Fruit fly (Drosophila melanogaster) whole organism, embryonic: ENCODE measurements around the gene PRL-1.
A peak's percentile ranks its signal among the peaks of the same experiment; 100 is the strongest.

ENCODE experiments used
- Ada2b ChIP-seq: fragments of 200-800 bp; sonication (Bioruptor generic); IDR thresholded peaks from 2 replicates; pipeline ENCODE4 v1.3.6; 2022; ENCODE audit warnings: missing biosample characterization, missing genetic modification characterization
- B-H2 ChIP-seq: fragments of 200-800 bp; sonication (Bioruptor generic); optimal IDR thresholded peaks from 2 replicates; lab custom pipeline; 2018; ENCODE audit warnings: missing biosample characterization, mild to moderate bottlenecking, missing genetic modification characterization
- CG11093 ChIP-seq: fragments of 200-800 bp; sonication (Bioruptor generic); IDR thresholded peaks from 3 replicates; pipeline ENCODE4 v1.3.6; 2022; ENCODE audit warnings: missing biosample characterization, missing genetic modification characterization
- CG12391 ChIP-seq: fragments of 200-800 bp; sonication (Bioruptor generic); optimal IDR thresholded peaks from 3 replicates; lab custom pipeline; 2018; ENCODE audit warnings: missing biosample characterization, mild to moderate bottlenecking, missing genetic modification characterization, moderate library complexity
- CG12744 ChIP-seq: fragments of 200-800 bp; sonication (Bioruptor generic); optimal IDR thresholded peaks from 2 replicates; lab custom pipeline; 2016; ENCODE audit warnings: missing biosample characterization, missing genetic modification characterization
- CG13123 ChIP-seq: fragments of 200-800 bp; sonication (Bioruptor generic); optimal IDR thresholded peaks from 2 replicates; lab custom pipeline; 2016; ENCODE audit warnings: missing biosample characterization, missing genetic modification characterization
- CG14710 ChIP-seq: fragments of 200-800 bp; sonication (Bioruptor generic); optimal IDR thresholded peaks from 3 replicates; lab custom pipeline; 2019; ENCODE audit warnings: missing biosample characterization, mild to moderate bottlenecking, missing genetic modification characterization, moderate library complexity
- CG17328 ChIP-seq: fragments of 200-800 bp; sonication (Bioruptor generic); IDR thresholded peaks from 2 replicates; pipeline ENCODE4 v1.3.6; 2022; ENCODE audit warnings: missing biosample characterization, missing genetic modification characterization
- CG17829 ChIP-seq: fragments of 200-800 bp; optimal IDR thresholded peaks from 2 replicates; lab custom pipeline; 2019; ENCODE audit warnings: missing biosample characterization, mild to moderate bottlenecking, missing genetic modification characterization, moderate library complexity
- CG1792 ChIP-seq: fragments of 200-800 bp; sonication (Bioruptor generic); optimal IDR thresholded peaks from 2 replicates; lab custom pipeline; 2016; ENCODE audit warnings: missing biosample characterization, missing genetic modification characterization
- CG18262 ChIP-seq: fragments of 200-800 bp; optimal IDR thresholded peaks from 3 replicates; lab custom pipeline; 2019; ENCODE audit warnings: missing biosample characterization, mild to moderate bottlenecking, missing genetic modification characterization, moderate library complexity
- CG18619 ChIP-seq: fragments of 200-800 bp; sonication (Bioruptor generic); optimal IDR thresholded peaks from 3 replicates; lab custom pipeline; 2017; ENCODE audit warnings: missing biosample characterization, mild to moderate bottlenecking, missing genetic modification characterization
- CG31388 ChIP-seq: fragments of 200-800 bp; sonication (Bioruptor generic); optimal IDR thresholded peaks from 2 replicates; lab custom pipeline; 2016; ENCODE audit warnings: missing biosample characterization, missing genetic modification characterization
- CG34422 ChIP-seq: fragments of 200-800 bp; sonication (Bioruptor generic); IDR thresholded peaks from 3 replicates; pipeline ENCODE4 v1.3.6; 2022; ENCODE audit warnings: missing biosample characterization, missing genetic modification characterization
- CG3995 ChIP-seq: fragments of 200-800 bp; sonication (Bioruptor generic); optimal IDR thresholded peaks from 3 replicates; lab custom pipeline; 2016; ENCODE audit warnings: missing biosample characterization, missing genetic modification characterization
- CG4360 ChIP-seq: fragments of 200-800 bp; sonication (Bioruptor generic); IDR thresholded peaks from 2 replicates; pipeline ENCODE4 v1.3.6; 2022; ENCODE audit warnings: missing biosample characterization, missing genetic modification characterization
- CG4424 ChIP-seq: fragments of 200-800 bp; sonication (Bioruptor generic); optimal IDR thresholded peaks from 3 replicates; lab custom pipeline; 2016; ENCODE audit warnings: missing biosample characterization, missing genetic modification characterization
- CG6654 ChIP-seq: fragments of 200-800 bp; sonication (Bioruptor generic); optimal IDR thresholded peaks from 2 replicates; lab custom pipeline; 2017; ENCODE audit warnings: missing biosample characterization, mild to moderate bottlenecking, missing genetic modification characterization
- CG7271 ChIP-seq: fragments of 200-800 bp; sonication (Bioruptor generic); optimal IDR thresholded peaks from 2 replicates; lab custom pipeline; 2018; ENCODE audit warnings: missing biosample characterization, mild to moderate bottlenecking, missing genetic modification characterization, moderate library complexity
- CG8924 ChIP-seq: fragments of 200-800 bp; optimal IDR thresholded peaks from 3 replicates; lab custom pipeline; 2019; ENCODE audit warnings: missing biosample characterization, mild to moderate bottlenecking, missing genetic modification characterization, moderate library complexity
- CG9727 ChIP-seq: fragments of 200-800 bp; sonication (Bioruptor generic); optimal IDR thresholded peaks from 3 replicates; lab custom pipeline; 2017; ENCODE audit warnings: missing biosample characterization, mild to moderate bottlenecking, missing genetic modification characterization
- Doc3 ChIP-seq: fragments of 200-800 bp; sonication (Bioruptor generic); IDR thresholded peaks from 3 replicates; pipeline ENCODE4 v1.3.6; 2022; ENCODE audit warnings: missing biosample characterization, missing genetic modification characterization; ENCODE audit not compliant: partially characterized antibody
- Ets65A ChIP-seq: fragments of 200-800 bp; sonication (Bioruptor generic); peaks from one replicate; lab custom pipeline; 2016; ENCODE audit warnings: missing biosample characterization, missing genetic modification characterization
- Ets97D ChIP-seq: fragments of 200-800 bp; sonication (Bioruptor generic); optimal IDR thresholded peaks from 3 replicates; lab custom pipeline; 2016; ENCODE audit warnings: missing biosample characterization, missing genetic modification characterization
- Fer1 ChIP-seq: fragments of 200-800 bp; sonication (Bioruptor generic); optimal IDR thresholded peaks from 2 replicates; lab custom pipeline; 2017; ENCODE audit warnings: missing biosample characterization, mild to moderate bottlenecking, missing genetic modification characterization
- Lhr ChIP-seq: fragments of 200-800 bp; sonication (Bioruptor generic); optimal IDR thresholded peaks from 3 replicates; lab custom pipeline; 2017; ENCODE audit warnings: mild to moderate bottlenecking, missing biosample characterization, missing genetic modification reagents, missing genetic modification characterization
- MESR4 ChIP-seq: fragments of 200-800 bp; sonication (Bioruptor generic); optimal IDR thresholded peaks from 2 replicates; lab custom pipeline; 2018; ENCODE audit warnings: missing biosample characterization, mild to moderate bottlenecking, missing genetic modification characterization, moderate library complexity
- Myb ChIP-seq: fragments of 200-800 bp; sonication (Bioruptor generic); optimal IDR thresholded peaks from 2 replicates; lab custom pipeline; 2016; ENCODE audit warnings: missing biosample characterization, missing genetic modification characterization
- Nf-YC ChIP-seq: fragments of 200-800 bp; optimal IDR thresholded peaks from 3 replicates; lab custom pipeline; 2019; ENCODE audit warnings: missing biosample characterization, mild to moderate bottlenecking, missing genetic modification characterization, moderate library complexity
- Sry-δ ChIP-seq: fragments of 200-800 bp; sonication (Bioruptor generic); optimal IDR thresholded peaks from 2 replicates; lab custom pipeline; 2016; ENCODE audit warnings: missing biosample characterization, missing genetic modification characterization
- Usf ChIP-seq: fragments of 200-800 bp; sonication (Bioruptor generic); optimal IDR thresholded peaks from 2 replicates; lab custom pipeline; 2017; ENCODE audit warnings: missing genotype, missing biosample characterization, missing genetic modification characterization
- bigmax ChIP-seq: fragments of 200-800 bp; sonication (Bioruptor generic); optimal IDR thresholded peaks from 2 replicates; lab custom pipeline; 2018; ENCODE audit warnings: missing biosample characterization, mild to moderate bottlenecking, missing genetic modification characterization
- chinmo ChIP-seq: fragments of 200-800 bp; sonication (Bioruptor generic); IDR thresholded peaks from 4 replicates; pipeline ENCODE4 v1.3.6; 2022; ENCODE audit warnings: missing biosample characterization, missing genetic modification characterization; ENCODE audit not compliant: partially characterized antibody
- dati ChIP-seq: fragments of 200-800 bp; sonication (Bioruptor generic); IDR thresholded peaks from 2 replicates; pipeline ENCODE4 v1.3.6; 2022; ENCODE audit warnings: missing biosample characterization, missing genetic modification characterization
- dpn ChIP-seq, 2 experiments: fragments of 200-800 bp; sonication (Bioruptor generic); optimal IDR thresholded peaks; 3 replicates each; lab custom pipeline; 2016; ENCODE audit warnings: missing biosample characterization in 2 of 2, missing genetic modification characterization in 2 of 2
- eyg ChIP-seq: fragments of 200-800 bp; sonication (Bioruptor generic); optimal IDR thresholded peaks from 3 replicates; lab custom pipeline; 2016; ENCODE audit warnings: missing biosample characterization, missing genetic modification characterization
- fd96Cb ChIP-seq: fragments of 200-800 bp; sonication (Bioruptor generic); optimal IDR thresholded peaks from 2 replicates; lab custom pipeline; 2018; ENCODE audit warnings: missing biosample characterization, mild to moderate bottlenecking, missing genetic modification characterization, moderate library complexity
- gsb-n ChIP-seq: fragments of 200-800 bp; sonication (Bioruptor generic); optimal IDR thresholded peaks from 3 replicates; lab custom pipeline; 2018; ENCODE audit warnings: missing biosample characterization, mild to moderate bottlenecking, missing genetic modification characterization
- jigr1 ChIP-seq: fragments of 200-800 bp; sonication (Bioruptor generic); IDR thresholded peaks from 3 replicates; pipeline ENCODE4 v1.3.6; 2022; ENCODE audit warnings: missing biosample characterization, missing genetic modification characterization
- knrl ChIP-seq: fragments of 200-800 bp; sonication (Bioruptor generic); IDR thresholded peaks from 3 replicates; pipeline ENCODE4 v1.3.6; 2022; ENCODE audit warnings: missing biosample characterization, missing genetic modification characterization; ENCODE audit not compliant: partially characterized antibody
- nmo ChIP-seq: fragments of 200-800 bp; sonication (Bioruptor generic); optimal IDR thresholded peaks from 2 replicates; lab custom pipeline; 2018; ENCODE audit warnings: missing biosample characterization, mild to moderate bottlenecking, missing genetic modification characterization, moderate library complexity
- pan ChIP-seq, 4 experiments: fragments of >200 bp in 3 of 4; fragments of 200-800 bp in 1 of 4; sonication (Bioruptor generic) in 1 of 4; optimal IDR thresholded peaks in 3 of 4; IDR thresholded peaks in 1 of 4; 2 replicates each; pipeline versions ENCODE4 v1.3.6 to Lab custom; 2017 to 2022; ENCODE audit warnings: missing biosample characterization in 2 of 4, missing genetic modification characterization in 2 of 4, mixed read lengths in 1 of 4
- prd ChIP-seq, 3 experiments: fragments of >200 bp in 2 of 3; fragments of 200-800 bp in 1 of 3; sonication (Bioruptor generic) in 1 of 3; optimal IDR thresholded peaks in 2 of 3; IDR thresholded peaks in 1 of 3; 2 replicates in 2 of 3; 3 replicates in 1 of 3; pipeline versions ENCODE4 v1.3.6 to Lab custom; 2017 to 2022; ENCODE audit warnings: missing biosample characterization in 1 of 3, missing genetic modification characterization in 1 of 3
- row ChIP-seq: fragments of 200-800 bp; sonication (Bioruptor generic); IDR thresholded peaks from 3 replicates; pipeline ENCODE4 v1.3.6; 2022; ENCODE audit warnings: missing biosample characterization, missing genetic modification characterization
- sd ChIP-seq: fragments of 200-800 bp; sonication (Bioruptor generic); optimal IDR thresholded peaks from 3 replicates; lab custom pipeline; 2018; ENCODE audit warnings: missing biosample characterization, mild to moderate bottlenecking, missing genetic modification characterization, moderate library complexity
- ssp ChIP-seq: fragments of 200-800 bp; sonication (Bioruptor generic); IDR thresholded peaks from 2 replicates; pipeline ENCODE4 v1.3.6; 2022; ENCODE audit warnings: missing biosample characterization, missing genetic modification characterization
- stc ChIP-seq: fragments of 200-800 bp; sonication (Bioruptor generic); IDR thresholded peaks from 2 replicates; pipeline ENCODE4 v1.3.6; 2022; ENCODE audit warnings: missing biosample characterization, missing genetic modification characterization
- sug ChIP-seq: fragments of 200-800 bp; optimal IDR thresholded peaks from 2 replicates; lab custom pipeline; 2019; ENCODE audit warnings: missing biosample characterization, mild to moderate bottlenecking, missing genetic modification characterization, moderate library complexity
- vvl ChIP-seq: fragments of 200-800 bp; sonication (Bioruptor generic); IDR thresholded peaks from 2 replicates; pipeline ENCODE4 v1.3.6; 2022; ENCODE audit warnings: missing biosample characterization, missing genetic modification characterization

Gene PRL-1

dm6 chr2L:16302773-16303279, 45.4 kb upstream of the PRL-1 start, which contains the start of gene GMF (continued):
- TF ChIP-seq Ets97D (GFP tag; lab: Kevin White, UChicago) (peak; percentile 45), CG18619 (GFP tag; lab: Kevin White, UChicago) (peak; percentile 8), bigmax (GFP tag; lab: Kevin White, UChicago) (no peak), pan (optimal IDR thresholded peaks at IDR 0.05; lab: Kevin White, UChicago) (no peak), pan (GFP tag; optimal IDR thresholded peaks at IDR 0.05 in 1 of 2, IDR thresholded peaks at IDR 0.05 in 1 of 2) (peak in 1 of 2 experiments; percentile 27), ssp (no peak), Ada2b (GFP tag; lab: Robert Waterston, UW) (no peak), CG14710 (peak; percentile 86), CG4424 (GFP tag; lab: Kevin White, UChicago) (peak; percentile 48), CG4360 (GFP tag; lab: Robert Waterston, UW) (no peak), Fer1 (GFP tag; lab: Kevin White, UChicago) (peak; percentile 2), CG34422 (GFP tag; lab: Robert Waterston, UW) (0 out of 3 replicates have a peak, but pooled peaks have one; percentile 11), B-H2 (GFP tag; lab: Kevin White, UChicago) (peak; percentile 62), CG1792 (GFP tag; lab: Kevin White, UChicago) (no peak), gsb-n (tag; lab: Kevin White, UChicago) (peak; percentile 48), Usf (no peak), CG12391 (tag; lab: Kevin White, UChicago) (peak; percentile 78), CG3995 (GFP tag; lab: Kevin White, UChicago) (peak; percentile 53), vvl (GFP tag; lab: Robert Waterston, UW) (peak; percentile 49; the same call in 1 of the 2 replicates), CG17829 (peak; percentile 38), Doc3 (no peak), prd (optimal IDR thresholded peaks at IDR 0.05; lab: Kevin White, UChicago) (no peak), prd (GFP tag; IDR thresholded peaks at IDR 0.05; lab: Robert Waterston, UW) (no peak), Myb (GFP tag; lab: Kevin White, UChicago) (peak; percentile 61), dpn (GFP tag; optimal IDR thresholded peaks at IDR 0.05; lab: Kevin White, UChicago) (peak; percentile 9 to 27), CG12744 (GFP tag; lab: Kevin White, UChicago) (no peak), CG8924 (tag; lab: Kevin White, UChicago) (peak; percentile 62), stc (no peak), sug (tag; lab: Kevin White, UChicago) (peak; percentile 43), CG11093 (no peak), chinmo (GFP tag; lab: Robert Waterston, UW) (no peak), CG13123 (GFP tag; lab: Kevin White, UChicago) (peak; percentile 5), MESR4 (peak; percentile 70), CG31388 (GFP tag; lab: Kevin White, UChicago) (no peak), eyg (GFP tag; lab: Kevin White, UChicago) (no peak), CG9727 (GFP tag; lab: Kevin White, UChicago) (peak; percentile 50), nmo (GFP tag; lab: Kevin White, UChicago) (peak; percentile 75), CG7271 (tag; lab: Kevin White, UChicago) (peak; percentile 58), knrl (peak; percentile 46; the same call in 2 of the 3 replicates), sd (peak; percentile 57), fd96Cb (tag; lab: Kevin White, UChicago) (peak; percentile 33), Sry-δ (GFP tag; lab: Kevin White, UChicago) (peak; percentile 61), CG17328 (GFP tag; lab: Robert Waterston, UW) (peak; percentile 52; the same call in 1 of the 2 replicates), Nf-YC (tag; lab: Kevin White, UChicago) (peak; percentile 45), dati (GFP tag; lab: Robert Waterston, UW) (no peak), Lhr (GFP tag; lab: Kevin White, UChicago) (peak; percentile 53), row (GFP tag; lab: Robert Waterston, UW) (peak; percentile 78), Ets65A (GFP tag; lab: Kevin White, UChicago) (peak; percentile 84), jigr1 (GFP tag; lab: Robert Waterston, UW) (peak; percentile 67; the same call in 1 of the 3 replicates), CG18262 (tag; lab: Kevin White, UChicago) (peak; percentile 60), CG6654 (GFP tag; lab: Kevin White, UChicago) (no peak)
